Worm (Caenorhabditis elegans): ENCODE measurements around the gene plep-1.

DNA sequence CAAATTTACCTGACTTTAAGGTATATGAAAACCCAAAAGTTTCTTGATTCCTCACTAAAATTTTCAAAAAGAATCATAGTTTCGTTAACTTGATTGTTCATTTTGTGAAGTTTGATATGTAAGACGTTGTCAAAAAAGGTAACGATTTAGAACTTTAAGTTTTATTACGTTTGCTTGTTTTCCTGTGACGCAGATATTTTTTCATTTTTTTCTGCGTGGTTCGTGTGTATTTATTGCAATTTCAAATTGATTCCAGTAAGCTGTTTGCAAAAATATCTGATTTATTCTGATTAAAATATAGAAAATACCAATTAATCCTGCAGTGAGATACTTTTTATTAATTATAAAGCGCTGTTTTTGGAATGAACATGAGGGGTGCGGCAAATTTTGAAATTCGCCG is 4.0 kb upstream of the plep-1 start, which contains the start of gene srw-40:
- TF ChIP-seq ama-1 (optimal IDR thresholded peaks at IDR 0.05) (no peak), unc-62 (GFP tag; optimal IDR thresholded peaks at IDR 0.05 in 1 of 2) (no peak), unc-62 (tag; optimal IDR thresholded peaks at IDR 0.05) (no peak), ceh-82 (tag; optimal IDR thresholded peaks at IDR 0.05) (no peak), nhr-77 (tag; optimal IDR thresholded peaks at IDR 0.05) (no peak), ces-1 (GFP tag; optimal IDR thresholded peaks at IDR 0.05) (no peak), lin-15B (tag; optimal IDR thresholded peaks at IDR 0.05) (no peak), vab-7 (GFP tag; IDR thresholded peaks at IDR 0.05) (no peak), daf-16 (GFP tag; optimal IDR thresholded peaks at IDR 0.05) (no peak), daf-16 (tag; optimal IDR thresholded peaks at IDR 0.05) (no peak), ztf-11 (tag; optimal IDR thresholded peaks at IDR 0.05) (no peak), mdl-1 (tag; optimal IDR thresholded peaks at IDR 0.05) (no peak)

Measured in whole organism, L4 larva.